Worm (Caenorhabditis elegans) whole organism, late embryonic: ENCODE results near the gene str-171.

Experiments
- C08G9.2 ChIP-seq: sonication (generic microtip); optimal IDR thresholded peaks from 2 replicates; lab custom pipeline; 2016; ENCODE audit warnings: mild to moderate bottlenecking, missing genetic modification characterization, moderate library complexity, missing compliant biosample characterization
- C38D4.7 ChIP-seq: fragments of 200-800 bp; sonication (Bioruptor generic); optimal IDR thresholded peaks from 2 replicates; lab custom pipeline; 2018; ENCODE audit warnings: mild to moderate bottlenecking, missing genetic modification characterization, moderate library complexity, missing compliant biosample characterization
- F13H6.1 ChIP-seq: sonication (generic microtip); optimal IDR thresholded peaks from 2 replicates; lab custom pipeline; 2016; ENCODE audit warnings: missing genetic modification characterization, missing compliant biosample characterization
- Y22D7AL.16 ChIP-seq: sonication (generic microtip); optimal IDR thresholded peaks from 2 replicates; lab custom pipeline; 2016; ENCODE audit warnings: missing genetic modification characterization, missing compliant biosample characterization
- ahr-1 ChIP-seq: sonication (generic microtip); optimal IDR thresholded peaks from 2 replicates; lab custom pipeline; 2016; ENCODE audit warnings: missing genetic modification characterization, missing compliant biosample characterization
- ama-1 ChIP-seq: fragments of 150-350 bp; optimal IDR thresholded peaks from 2 replicates; lab custom pipeline; 2014
- ceh-14 ChIP-seq: sonication (generic microtip); optimal IDR thresholded peaks from 2 replicates; lab custom pipeline; 2016; ENCODE audit warnings: missing genotype, missing genetic modification characterization, missing compliant biosample characterization
- ceh-18 ChIP-seq: sonication (generic microtip); optimal IDR thresholded peaks from 2 replicates; lab custom pipeline; 2016; ENCODE audit warnings: missing genetic modification characterization, missing compliant biosample characterization
- ceh-19 ChIP-seq: fragments of 200-800 bp; sonication (Bioruptor generic); optimal IDR thresholded peaks from 2 replicates; lab custom pipeline; 2018; ENCODE audit warnings: mild to moderate bottlenecking, missing genetic modification characterization, missing compliant biosample characterization
- ceh-2 ChIP-seq: sonication (generic microtip); optimal IDR thresholded peaks from 2 replicates; lab custom pipeline; 2016; ENCODE audit warnings: missing genotype, missing genetic modification characterization, missing compliant biosample characterization
- ceh-30 ChIP-seq: fragments of 150-350 bp; optimal IDR thresholded peaks from 2 replicates; lab custom pipeline; 2014; ENCODE audit warnings: missing biosample characterization, missing genetic modification characterization
- ceh-31 ChIP-seq: sonication (generic microtip); optimal IDR thresholded peaks from 2 replicates; lab custom pipeline; 2016; ENCODE audit warnings: missing genetic modification characterization, missing compliant biosample characterization
- ceh-34 ChIP-seq: sonication (generic microtip); optimal IDR thresholded peaks from 2 replicates; lab custom pipeline; 2016; ENCODE audit warnings: mild to moderate bottlenecking, missing genetic modification characterization, missing compliant biosample characterization
- ceh-48 ChIP-seq: sonication (generic microtip); optimal IDR thresholded peaks from 2 replicates; lab custom pipeline; 2016; ENCODE audit warnings: missing genetic modification characterization, inconsistent platforms, missing compliant biosample characterization
- ceh-9 ChIP-seq: sonication (generic microtip); optimal IDR thresholded peaks from 2 replicates; lab custom pipeline; 2016; ENCODE audit warnings: mild to moderate bottlenecking, missing genetic modification characterization, inconsistent platforms, missing compliant biosample characterization
- che-1 ChIP-seq: sonication (generic microtip); optimal IDR thresholded peaks from 2 replicates; lab custom pipeline; 2016; ENCODE audit warnings: mild to moderate bottlenecking, missing genetic modification characterization, missing compliant biosample characterization
- dve-1 ChIP-seq: sonication (generic microtip); optimal IDR thresholded peaks from 2 replicates; lab custom pipeline; 2017; ENCODE audit warnings: antibody characterized with exemption, mild to moderate bottlenecking, missing genetic modification characterization, missing compliant biosample characterization
- elt-2 ChIP-seq: sonication (generic microtip); optimal IDR thresholded peaks from 2 replicates; lab custom pipeline; 2016; ENCODE audit warnings: missing genetic modification reagents, missing genetic modification characterization, missing compliant biosample characterization
- ets-4 ChIP-seq: sonication (generic microtip); optimal IDR thresholded peaks from 2 replicates; lab custom pipeline; 2016; ENCODE audit warnings: missing genetic modification characterization, missing compliant biosample characterization
- eyg-1 ChIP-seq: sonication (generic microtip); optimal IDR thresholded peaks from 2 replicates; lab custom pipeline; 2016; ENCODE audit warnings: missing genotype, missing genetic modification characterization, missing compliant biosample characterization
- fax-1 ChIP-seq: sonication (generic microtip); optimal IDR thresholded peaks from 2 replicates; lab custom pipeline; 2016; ENCODE audit warnings: missing genotype, missing genetic modification characterization, missing compliant biosample characterization
- fkh-6 ChIP-seq: sonication (generic microtip); optimal IDR thresholded peaks from 2 replicates; lab custom pipeline; 2016; ENCODE audit warnings: missing genetic modification characterization, missing compliant biosample characterization
- gmeb-2 ChIP-seq: sonication (generic microtip); optimal IDR thresholded peaks from 2 replicates; lab custom pipeline; 2016; ENCODE audit warnings: missing genetic modification characterization, inconsistent platforms, missing compliant biosample characterization
- hlh-13 ChIP-seq: fragments of 200-800 bp; sonication (Bioruptor generic); optimal IDR thresholded peaks from 2 replicates; lab custom pipeline; 2018; ENCODE audit warnings: mild to moderate bottlenecking, missing genetic modification characterization, missing compliant biosample characterization
- hlh-30 ChIP-seq: sonication (generic microtip); optimal IDR thresholded peaks from 2 replicates; lab custom pipeline; 2017; ENCODE audit warnings: antibody characterized with exemption, missing genetic modification characterization, missing compliant biosample characterization; ENCODE audit not compliant: insufficient read depth
- hlh-6 ChIP-seq: sonication (generic microtip); optimal IDR thresholded peaks from 2 replicates; lab custom pipeline; 2016; ENCODE audit warnings: missing genotype, missing genetic modification characterization, missing compliant biosample characterization
- hlh-8 ChIP-seq: sonication (generic microtip); optimal IDR thresholded peaks from 2 replicates; lab custom pipeline; 2016; ENCODE audit warnings: missing genotype, missing genetic modification characterization, missing compliant biosample characterization
- lim-6 ChIP-seq: sonication (generic microtip); optimal IDR thresholded peaks from 2 replicates; lab custom pipeline; 2016; ENCODE audit warnings: missing genetic modification characterization, missing compliant biosample characterization
- madf-2 ChIP-seq: sonication (generic microtip); optimal IDR thresholded peaks from 2 replicates; lab custom pipeline; 2017; ENCODE audit warnings: missing genetic modification characterization, missing compliant biosample characterization
- mec-3 ChIP-seq: sonication (generic microtip); optimal IDR thresholded peaks from 2 replicates; lab custom pipeline; 2016; ENCODE audit warnings: borderline replicate concordance, missing genetic modification characterization, missing compliant biosample characterization
- nfya-1 ChIP-seq: sonication (generic microtip); optimal IDR thresholded peaks from 2 replicates; lab custom pipeline; 2017; ENCODE audit warnings: missing genetic modification characterization, mild to moderate bottlenecking, missing compliant biosample characterization, antibody characterized with exemption, moderate library complexity
- nhr-11 ChIP-seq: fragments of 150-350 bp; optimal IDR thresholded peaks from 2 replicates; lab custom pipeline; 2014; ENCODE audit warnings: missing biosample characterization, missing genetic modification characterization
- nhr-232 ChIP-seq: sonication (generic microtip); optimal IDR thresholded peaks from 2 replicates; lab custom pipeline; 2016; ENCODE audit warnings: missing genetic modification characterization, missing compliant biosample characterization
- pag-3 ChIP-seq: sonication (generic microtip); optimal IDR thresholded peaks from 2 replicates; lab custom pipeline; 2016; ENCODE audit warnings: missing compliant biosample characterization, missing genetic modification characterization, borderline replicate concordance
- pat-9 ChIP-seq: fragments of 200-800 bp; sonication (Bioruptor generic); optimal IDR thresholded peaks from 2 replicates; lab custom pipeline; 2018; ENCODE audit warnings: mild to moderate bottlenecking, missing genetic modification characterization, moderate library complexity, missing compliant biosample characterization
- pax-1 ChIP-seq: fragments of 150-350 bp; optimal IDR thresholded peaks from 2 replicates; lab custom pipeline; 2014; ENCODE audit warnings: missing biosample characterization, missing genetic modification characterization
- pha-2 ChIP-seq: sonication (generic microtip); optimal IDR thresholded peaks from 2 replicates; lab custom pipeline; 2017; ENCODE audit warnings: mild to moderate bottlenecking, missing genetic modification characterization, missing compliant biosample characterization
- pha-4 ChIP-seq: fragments of 150-350 bp; optimal IDR thresholded peaks from 2 replicates; lab custom pipeline; 2018; ENCODE audit warnings: missing biosample characterization, missing genetic modification reagents, missing genetic modification characterization
- pqm-1 ChIP-seq: sonication (generic microtip); optimal IDR thresholded peaks from 2 replicates; lab custom pipeline; 2016; ENCODE audit warnings: missing genetic modification characterization, missing compliant biosample characterization
- ref-2 ChIP-seq: sonication (generic microtip); optimal IDR thresholded peaks from 2 replicates; lab custom pipeline; 2016; ENCODE audit warnings: missing genetic modification characterization, missing compliant biosample characterization
- rnt-1 ChIP-seq: sonication (generic microtip); optimal IDR thresholded peaks from 2 replicates; lab custom pipeline; 2016; ENCODE audit warnings: missing genetic modification characterization, missing compliant biosample characterization
- sdc-2 ChIP-seq: sonication (generic microtip); optimal IDR thresholded peaks from 2 replicates; lab custom pipeline; 2016; ENCODE audit warnings: missing genotype, missing genetic modification characterization, missing compliant biosample characterization
- sox-2 ChIP-seq: fragments of 200-800 bp; sonication (Bioruptor generic); IDR thresholded peaks from 2 replicates; pipeline ENCODE4 v1.3.6; 2022; ENCODE audit warnings: missing genetic modification reagents, missing genetic modification characterization, missing compliant biosample characterization
- syd-9 ChIP-seq: sonication (generic microtip); optimal IDR thresholded peaks from 2 replicates; lab custom pipeline; 2016; ENCODE audit warnings: mild to moderate bottlenecking, missing genetic modification characterization, moderate library complexity, missing compliant biosample characterization
- tbx-2 ChIP-seq: sonication (generic microtip); optimal IDR thresholded peaks from 2 replicates; lab custom pipeline; 2016; ENCODE audit warnings: missing genetic modification characterization, missing compliant biosample characterization
- tbx-7 ChIP-seq: sonication (generic microtip); optimal IDR thresholded peaks from 2 replicates; lab custom pipeline; 2016; ENCODE audit warnings: missing genotype, missing genetic modification characterization, missing compliant biosample characterization
- ttx-3 ChIP-seq: sonication (generic microtip); optimal IDR thresholded peaks from 2 replicates; lab custom pipeline; 2016; ENCODE audit warnings: missing genetic modification reagents, missing genetic modification characterization, missing compliant biosample characterization
- unc-3 ChIP-seq, 2 experiments: fragments of 200-800 bp in 1 of 2; sonication (Bioruptor generic) in 1 of 2; sonication (generic microtip) in 1 of 2; conservative IDR thresholded peaks in 1 of 2; optimal IDR thresholded peaks in 1 of 2; 2 replicates each; pipeline versions ENCODE4 v1.3.6 to Lab custom; 2016 to 2022; ENCODE audit warnings: missing compliant biosample characterization in 2 of 2, missing genetic modification characterization in 2 of 2, missing genetic modification reagents in 1 of 2
- unc-42 ChIP-seq: sonication (generic microtip); optimal IDR thresholded peaks from 2 replicates; lab custom pipeline; 2016; ENCODE audit warnings: missing genotype, missing genetic modification characterization, missing compliant biosample characterization
- unc-86 ChIP-seq: sonication (generic microtip); optimal IDR thresholded peaks from 2 replicates; lab custom pipeline; 2016; ENCODE audit warnings: missing genetic modification characterization, missing compliant biosample characterization
- zip-5 ChIP-seq: sonication (generic microtip); optimal IDR thresholded peaks from 2 replicates; lab custom pipeline; 2016; ENCODE audit warnings: missing genetic modification characterization, missing compliant biosample characterization
- ztf-16 ChIP-seq: sonication (generic microtip); optimal IDR thresholded peaks from 2 replicates; lab custom pipeline; 2017; ENCODE audit warnings: missing genetic modification characterization, missing compliant biosample characterization

str-171 gene

ce11 chrV:15085335-15085800 is 47.0 kb downstream of the str-171 start, which contains the start of the genes ahsa-1 and C01G10.7:
Gene ahsa-1 (minus strand): TSS chrV:15085385.
Gene C01G10.7 (plus strand): TSS chrV:15085747.
- TF ChIP-seq hlh-8 (peak; percentile 86), hlh-30 (no peak), ceh-2 (tag; lab: Kevin White, UChicago) (peak; percentile 97), sdc-2 (tag; lab: Kevin White, UChicago) (peak; percentile 51), pha-4 (no peak), ztf-16 (tag; lab: Kevin White, UChicago) (peak; percentile 70), C38D4.7 (GFP tag; lab: Kevin White, UChicago) (no peak), unc-86 (tag; lab: Kevin White, UChicago) (peak; percentile 72), mec-3 (tag; lab: Kevin White, UChicago) (peak; percentile 85), Y22D7AL.16 (no peak), ceh-9 (tag; lab: Kevin White, UChicago) (no peak), nhr-11 (no peak), ttx-3 (tag; lab: Kevin White, UChicago) (peak; percentile 63), dve-1 (tag; lab: Kevin White, UChicago) (peak; percentile 18), gmeb-2 (peak; percentile 15), tbx-7 (tag; lab: Kevin White, UChicago) (peak; percentile 92), fkh-6 (tag; lab: Kevin White, UChicago) (peak; percentile 62), nfya-1 (tag; lab: Kevin White, UChicago) (peak; percentile 83), elt-2 (tag; lab: Kevin White, UChicago) (peak; percentile 76), lim-6 (tag; lab: Kevin White, UChicago) (peak; percentile 89), hlh-6 (peak; percentile 15), pha-2 (tag; lab: Kevin White, UChicago) (peak; percentile 31), ceh-34 (tag; lab: Kevin White, UChicago) (peak; percentile 68), C08G9.2 (tag; lab: Kevin White, UChicago) (peak; percentile 94), ref-2 (tag; lab: Kevin White, UChicago) (peak; percentile 84), pat-9 (tag; lab: Kevin White, UChicago) (no peak), ceh-30 (tag; lab: Kevin White, UChicago) (peak; percentile 67), ets-4 (peak; percentile 97), ahr-1 (tag; lab: Kevin White, UChicago) (peak; percentile 48), madf-2 (peak; percentile 35), ceh-48 (tag; lab: Kevin White, UChicago) (peak; percentile 29), pag-3 (tag; lab: Kevin White, UChicago) (no peak), unc-42 (tag; lab: Kevin White, UChicago) (peak; percentile 98), fax-1 (peak; percentile 67), pax-1 (tag; lab: Kevin White, UChicago) (peak; percentile 40), rnt-1 (peak; percentile 80), nhr-232 (tag; lab: Kevin White, UChicago) (no peak), F13H6.1 (tag; lab: Kevin White, UChicago) (peak; percentile 77), ceh-19 (GFP tag; lab: Kevin White, UChicago) (peak; percentile 21), tbx-2 (peak; percentile 96), ceh-31 (peak; percentile 98), sox-2 (GFP tag; lab: Robert Waterston, UW) (no peak), unc-3 (GFP tag; conservative IDR thresholded peaks at IDR 0.05; lab: Robert Waterston, UW) (peak; percentile 40; the same call in 1 of the 2 replicates), unc-3 (tag; optimal IDR thresholded peaks at IDR 0.05; lab: Kevin White, UChicago) (peak; percentile 0), syd-9 (tag; lab: Kevin White, UChicago) (peak; percentile 10), ceh-18 (tag; lab: Kevin White, UChicago) (peak; percentile 81), ama-1 (lab: Kevin White, UChicago) (no peak), eyg-1 (tag; lab: Kevin White, UChicago) (peak; percentile 66), che-1 (no peak), pqm-1 (tag; lab: Kevin White, UChicago) (peak; percentile 93), ceh-14 (tag; lab: Kevin White, UChicago) (peak; percentile 94), hlh-13 (GFP tag; lab: Kevin White, UChicago) (peak; percentile 28), zip-5 (tag; lab: Kevin White, UChicago) (peak; percentile 76)
- TF ChIP-seq, all 69 proteins: peak for 40
